Fruit fly (Drosophila melanogaster): ENCODE measurements around the gene CG45489.

CG45489 gene

DNA sequence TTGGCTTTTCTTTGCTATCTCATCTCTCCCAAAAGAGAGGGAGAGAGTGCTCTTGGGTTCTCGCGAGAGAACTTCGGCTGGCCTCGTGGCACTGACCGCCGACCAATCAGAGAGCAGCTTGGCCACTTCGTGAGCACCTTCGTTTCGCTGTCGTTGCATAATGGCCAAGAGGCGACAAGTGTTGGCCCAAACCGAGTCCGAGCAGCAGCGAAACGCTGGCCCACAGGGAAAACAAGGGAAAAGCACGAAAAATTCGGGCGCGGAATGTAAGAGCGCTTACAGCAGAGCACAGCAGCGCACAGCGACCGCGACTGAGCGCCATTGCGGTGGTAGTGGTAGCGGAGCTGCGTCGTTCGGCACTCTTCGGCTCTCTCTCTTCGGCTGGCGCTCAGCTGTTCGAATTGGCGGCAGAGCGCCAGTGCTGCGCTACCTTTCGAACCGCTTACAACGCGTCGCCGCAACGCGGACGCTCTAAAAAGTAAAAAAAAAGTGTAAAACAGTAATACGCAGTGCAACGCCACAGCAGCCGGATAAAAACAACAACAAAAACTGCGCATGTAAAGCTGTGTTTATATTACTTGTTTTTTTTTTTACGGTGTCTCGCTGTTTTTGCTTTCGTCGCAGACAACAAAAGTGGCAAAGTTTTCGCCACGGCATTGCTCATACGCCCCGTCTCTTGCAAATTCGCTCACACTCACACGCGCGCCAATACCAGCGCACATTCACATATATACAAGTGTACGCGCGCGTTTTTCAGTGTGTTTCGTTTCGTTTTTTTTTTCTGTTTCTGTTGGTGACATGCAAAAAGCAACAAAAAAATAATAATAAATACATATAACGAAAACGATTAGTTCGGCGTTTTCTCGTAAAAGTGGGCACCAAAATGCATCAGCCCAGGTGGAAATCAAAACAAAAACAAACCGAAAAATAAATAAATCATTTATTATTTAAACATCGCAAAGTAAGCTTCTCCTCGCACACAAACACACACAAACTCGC is 41.7 kb downstream of the CG45489 start (continued):
- TF ChIP-seq CG6175 (GFP tag; IDR thresholded peaks at IDR 0.05) (peak; percentile 57; the same call in 1 of the 3 replicates), zfh1 (GFP tag; IDR thresholded peaks at IDR 0.05) (no peak), hbn (GFP tag; IDR thresholded peaks at IDR 0.05; ENCODE audit: partially characterized antibody) (peak; percentile 55), inv (GFP tag; IDR thresholded peaks at IDR 0.05; ENCODE audit: partially characterized antibody) (peak; percentile 12; the same call in 1 of the 2 replicates), pan (optimal IDR thresholded peaks at IDR 0.05) (no peak), pan (GFP tag; optimal IDR thresholded peaks at IDR 0.05 in 1 of 2, IDR thresholded peaks at IDR 0.05 in 1 of 2) (peak in 1 of 2 experiments; percentile 17), wdn (GFP tag; IDR thresholded peaks at IDR 0.05) (no peak), psq (GFP tag; optimal IDR thresholded peaks at IDR 0.05) (no peak), CG13287 (GFP tag; IDR thresholded peaks at IDR 0.05; ENCODE audit: partially characterized antibody) (peak; percentile 55), sd (tag; optimal IDR thresholded peaks at IDR 0.05) (peak; percentile 94), nau (GFP tag; optimal IDR thresholded peaks at IDR 0.05) (peak; percentile 3), lov (optimal IDR thresholded peaks at IDR 0.05) (no peak), lov (GFP tag; IDR thresholded peaks at IDR 0.05) (peak; percentile 22; the same call in 1 of the 3 replicates), CG3163 (GFP tag; optimal IDR thresholded peaks at IDR 0.05) (peak; percentile 89), CG9727 (GFP tag; optimal IDR thresholded peaks at IDR 0.05) (peak; percentile 29), Dfd (GFP tag; optimal IDR thresholded peaks at IDR 0.05) (no peak), GATAe (GFP tag; conservative IDR thresholded peaks at IDR 0.05) (no peak), CG17361 (GFP tag; IDR thresholded peaks at IDR 0.05) (0 out of 3 replicates have a peak, but pooled peaks have one; percentile 17), jing (GFP tag; optimal IDR thresholded peaks at IDR 0.05) (peak; percentile 57), kni (GFP tag; optimal IDR thresholded peaks at IDR 0.05) (peak; percentile 39), CG9609 (GFP tag; optimal IDR thresholded peaks at IDR 0.05) (no peak), seq (GFP tag; IDR thresholded peaks at IDR 0.05) (peak; percentile 42; the same call in 1 of the 2 replicates), Opbp (GFP tag; IDR thresholded peaks at IDR 0.05; ENCODE audit: partially characterized antibody) (0 out of 3 replicates have a peak, but pooled peaks have one; percentile 10), caup (GFP tag; optimal IDR thresholded peaks at IDR 0.05; ENCODE audit: severe bottlenecking) (peak; percentile 27), NFAT (GFP tag; IDR thresholded peaks at IDR 0.05) (peak; percentile 34; the same call in 1 of the 2 replicates), CG8290 (GFP tag; optimal IDR thresholded peaks at IDR 0.05) (no peak), CG8290 (tag; optimal IDR thresholded peaks at IDR 0.05) (peak in 1 of 2 experiments; percentile 24), Mes4 (GFP tag; optimal IDR thresholded peaks at IDR 0.05) (no peak), CG32532 (GFP tag; IDR thresholded peaks at IDR 0.05) (peak; percentile 46; the same call in 1 of the 2 replicates), CG32772 (GFP tag; IDR thresholded peaks at IDR 0.05) (peak; percentile 60), sug (tag; optimal IDR thresholded peaks at IDR 0.05) (peak; percentile 9), ken (GFP tag; IDR thresholded peaks at IDR 0.05) (0 out of 3 replicates have a peak, but pooled peaks have one; percentile 37), Atf6 (GFP tag; IDR thresholded peaks at IDR 0.05) (0 out of 2 replicates have a peak, but pooled peaks have one; percentile 22), Side (GFP tag; optimal IDR thresholded peaks at IDR 0.05) (peak; percentile 30), jigr1 (GFP tag; IDR thresholded peaks at IDR 0.05) (no peak), Med (GFP tag) (peak; percentile 67), unc-4 (GFP tag; IDR thresholded peaks at IDR 0.05; ENCODE audit: partially characterized antibody) (peak; percentile 41; the same call in 1 of the 2 replicates), CG5953 (GFP tag; IDR thresholded peaks at IDR 0.05) (0 out of 2 replicates have a peak, but pooled peaks have one; percentile 36), Fer1 (GFP tag; optimal IDR thresholded peaks at IDR 0.05) (peak; percentile 42), Sry-β (GFP tag; optimal IDR thresholded peaks at IDR 0.05) (peak; percentile 42), ttk (GFP tag; IDR thresholded peaks at IDR 0.05) (0 out of 2 replicates have a peak, but pooled peaks have one; percentile 23), crol (GFP tag; IDR thresholded peaks at IDR 0.05) (peak; percentile 54; the same call in 1 of the 2 replicates), Gsc (GFP tag; IDR thresholded peaks at IDR 0.05) (no peak), CG4424 (GFP tag; optimal IDR thresholded peaks at IDR 0.05) (no peak), Atf-2 (GFP tag; optimal IDR thresholded peaks at IDR 0.05) (peak; percentile 8), hkb (optimal IDR thresholded peaks at IDR 0.05) (no peak), hkb (GFP tag; IDR thresholded peaks at IDR 0.05) (peak; percentile 28; the same call in 1 of the 2 replicates), CG16813 (GFP tag; IDR thresholded peaks at IDR 0.05; ENCODE audit: partially characterized antibody) (peak; percentile 38; the same call in 1 of the 3 replicates)

All from whole organism, embryonic.